Worm (Caenorhabditis elegans): Measurements from ENCODE around the gene srj-13.

The srj-13 gene

ce11 chrV:7449303-7449827 is 46.9 kb downstream of the srj-13 start, which contains the start of gene try-12:
Gene try-12 (plus strand): TSS chrV:7449353.
- TF ChIP-seq madf-10 (tag; optimal IDR thresholded peaks at IDR 0.05) (no peak), atf-7 (tag; optimal IDR thresholded peaks at IDR 0.05) (no peak), hmg-20 (GFP tag; IDR thresholded peaks at IDR 0.05) (no peak), egrh-3 (GFP tag; IDR thresholded peaks at IDR 0.05) (no peak), lsy-27 (tag; optimal IDR thresholded peaks at IDR 0.05; ENCODE audit: borderline replicate concordance, insufficient read depth) (no peak), B0261.1 (tag; optimal IDR thresholded peaks at IDR 0.05) (no peak), tbx-9 (tag; optimal IDR thresholded peaks at IDR 0.05; ENCODE audit: borderline replicate concordance) (no peak), mxl-1 (tag; optimal IDR thresholded peaks at IDR 0.05) (no peak), ccch-3 (GFP tag; optimal IDR thresholded peaks at IDR 0.05) (no peak), egl-44 (GFP tag; IDR thresholded peaks at IDR 0.05) (no peak), Y79H2A.3 (GFP tag; conservative IDR thresholded peaks at IDR 0.05) (no peak), hsf-1 (GFP tag; IDR thresholded peaks at IDR 0.05) (no peak), nfyb-1 (GFP tag; IDR thresholded peaks at IDR 0.05) (no peak), C06A6.2 (GFP tag; conservative IDR thresholded peaks at IDR 0.05) (no peak), ztf-26 (tag; optimal IDR thresholded peaks at IDR 0.05) (no peak), lin-35 (GFP tag; optimal IDR thresholded peaks at IDR 0.05) (no peak), nhr-90 (tag; optimal IDR thresholded peaks at IDR 0.05) (no peak), snpc-4 (GFP tag; optimal IDR thresholded peaks at IDR 0.05) (no peak), snpc-4 (tag; optimal IDR thresholded peaks at IDR 0.05) (no peak), ama-1 (optimal IDR thresholded peaks at IDR 0.05) (no peak), ama-1 (GFP tag; optimal IDR thresholded peaks at IDR 0.05) (no peak), him-1 (tag; optimal IDR thresholded peaks at IDR 0.05) (no peak)

ce11 chrV:7451421-7451820 is 49.0 kb downstream of the srj-13 start, which contains the start of gene try-11:
Gene try-11 (plus strand): TSS chrV:7451721.
- TF ChIP-seq tbp1 (GFP tag; optimal IDR thresholded peaks at IDR 0.05) (no peak), ceh-40 (GFP tag; IDR thresholded peaks at IDR 0.05) (no peak), ets-4 (GFP tag; optimal IDR thresholded peaks at IDR 0.05) (no peak), F49E8.2 (tag; optimal IDR thresholded peaks at IDR 0.05; ENCODE audit: insufficient read depth) (no peak), F57A8.1 (GFP tag; optimal IDR thresholded peaks at IDR 0.05) (no peak), hmg-1.2 (GFP tag; IDR thresholded peaks at IDR 0.05) (no peak), lir-1 (GFP tag; conservative IDR thresholded peaks at IDR 0.05) (no peak), ekl-4 (GFP tag; IDR thresholded peaks at IDR 0.05) (no peak), mel-28 (tag; optimal IDR thresholded peaks at IDR 0.05; ENCODE audit: borderline replicate concordance) (no peak), aptf-3 (GFP tag; IDR thresholded peaks at IDR 0.05) (no peak), lag-1 (GFP tag; IDR thresholded peaks at IDR 0.05) (no peak), F55B11.4 (tag; optimal IDR thresholded peaks at IDR 0.05; ENCODE audit: borderline replicate concordance, insufficient read depth) (no peak), efl-1 (GFP tag; optimal IDR thresholded peaks at IDR 0.05) (no peak)
